Fruit fly (Drosophila melanogaster) Kc167 (cell line): Measurements from ENCODE around the gene CG42494.

Experiments used
- Sin3A ChIP-seq: fragments of >200 bp; optimal IDR thresholded peaks from 2 replicates; lab custom pipeline; 2018; ENCODE audit warnings: missing external identifiers
- h ChIP-seq: fragments of >200 bp; optimal IDR thresholded peaks from 3 replicates; lab custom pipeline; 2018; ENCODE audit warnings: missing external identifiers
- insv ChIP-seq: fragments of >200 bp; optimal IDR thresholded peaks from 3 replicates; lab custom pipeline; 2018; ENCODE audit warnings: missing external identifiers
- psq ChIP-seq: fragments of >200 bp; optimal IDR thresholded peaks from 2 replicates; lab custom pipeline; 2017; ENCODE audit warnings: missing external identifiers
- ttk ChIP-seq: sonication (Bioruptor generic); optimal IDR thresholded peaks from 2 replicates; lab custom pipeline; 2017; ENCODE audit warnings: missing external identifiers

dm6 chr3L:3187263-3187662, 3.1 kb downstream of the CG42494 start, which contains the start of gene CG14957:
- TF ChIP-seq psq (lab: Kevin White, UChicago) (no peak), Sin3A (lab: Kevin White, UChicago) (no peak), h (lab: Kevin White, UChicago) (no peak), ttk (lab: Kevin White, UChicago) (no peak), insv (lab: Kevin White, UChicago) (no peak)
